Fruit fly (Drosophila melanogaster) whole organism, embryonic: ENCODE measurements around the gene CG34126.
A peak's percentile ranks its signal among the peaks of the same experiment; 100 is the strongest.

ENCODE experiments used
- Adf1 ChIP-seq: fragments of 200-800 bp; sonication (Bioruptor generic); IDR thresholded peaks from 2 replicates; pipeline ENCODE4 v1.3.6; 2022; ENCODE audit warnings: missing biosample characterization, missing genetic modification characterization
- BEAF-32 ChIP-seq: fragments of 200-800 bp; sonication (Bioruptor generic); optimal IDR thresholded peaks from 3 replicates; lab custom pipeline; 2017; ENCODE audit warnings: missing biosample characterization, missing genetic modification characterization, mild to moderate bottlenecking, moderate library complexity, missing genetic modification reagents
- CG11504 ChIP-seq: fragments of 200-800 bp; sonication (Bioruptor generic); optimal IDR thresholded peaks from 3 replicates; lab custom pipeline; 2019; ENCODE audit warnings: missing biosample characterization, mild to moderate bottlenecking, missing genetic modification characterization, moderate library complexity
- CG13287 ChIP-seq: fragments of 200-800 bp; sonication (Bioruptor generic); IDR thresholded peaks from 2 replicates; pipeline ENCODE4 v1.3.6; 2022; ENCODE audit warnings: missing biosample characterization, missing genetic modification characterization; ENCODE audit not compliant: partially characterized antibody
- CG15479 ChIP-seq: fragments of 200-800 bp; sonication (Bioruptor generic); optimal IDR thresholded peaks from 3 replicates; lab custom pipeline; 2019; ENCODE audit warnings: missing biosample characterization, mild to moderate bottlenecking, missing genetic modification characterization, moderate library complexity
- CG17359 ChIP-seq: fragments of 200-800 bp; sonication (Bioruptor generic); optimal IDR thresholded peaks from 3 replicates; lab custom pipeline; 2018; ENCODE audit warnings: missing biosample characterization, mild to moderate bottlenecking, missing genetic modification characterization, moderate library complexity
- CG17385 ChIP-seq: fragments of 200-800 bp; sonication (Bioruptor generic); optimal IDR thresholded peaks from 3 replicates; lab custom pipeline; 2018; ENCODE audit warnings: missing biosample characterization, mild to moderate bottlenecking, missing genetic modification characterization
- CG2199 ChIP-seq: fragments of 200-800 bp; sonication (Bioruptor generic); IDR thresholded peaks from 3 replicates; pipeline ENCODE4 v1.3.6; 2022; ENCODE audit warnings: missing biosample characterization, missing genetic modification characterization
- CG34422 ChIP-seq: fragments of 200-800 bp; sonication (Bioruptor generic); IDR thresholded peaks from 3 replicates; pipeline ENCODE4 v1.3.6; 2022; ENCODE audit warnings: missing biosample characterization, missing genetic modification characterization
- CG4360 ChIP-seq: fragments of 200-800 bp; sonication (Bioruptor generic); IDR thresholded peaks from 2 replicates; pipeline ENCODE4 v1.3.6; 2022; ENCODE audit warnings: missing biosample characterization, missing genetic modification characterization
- CG4617 ChIP-seq: fragments of 200-800 bp; sonication (Bioruptor generic); optimal IDR thresholded peaks from 3 replicates; lab custom pipeline; 2016; ENCODE audit warnings: missing biosample characterization, missing genetic modification characterization, borderline replicate concordance
- CG6272 ChIP-seq: fragments of 200-800 bp; sonication (Bioruptor generic); IDR thresholded peaks from 2 replicates; pipeline ENCODE4 v1.3.6; 2022; ENCODE audit warnings: missing biosample characterization, missing genetic modification characterization
- CG8388 ChIP-seq: fragments of 200-800 bp; sonication (Bioruptor generic); optimal IDR thresholded peaks from 2 replicates; lab custom pipeline; 2019; ENCODE audit warnings: missing biosample characterization, mild to moderate bottlenecking, missing genetic modification characterization, moderate library complexity
- CG8924 ChIP-seq: fragments of 200-800 bp; optimal IDR thresholded peaks from 3 replicates; lab custom pipeline; 2019; ENCODE audit warnings: missing biosample characterization, mild to moderate bottlenecking, missing genetic modification characterization, moderate library complexity
- CG9797 ChIP-seq: fragments of 200-800 bp; sonication (Bioruptor generic); optimal IDR thresholded peaks from 3 replicates; lab custom pipeline; 2018; ENCODE audit warnings: missing biosample characterization, mild to moderate bottlenecking, missing genetic modification characterization
- Dp ChIP-seq: fragments of 200-800 bp; sonication (Bioruptor generic); optimal IDR thresholded peaks from 2 replicates; lab custom pipeline; 2018; ENCODE audit warnings: missing biosample characterization, mild to moderate bottlenecking, missing genetic modification characterization, moderate library complexity
- Eip74EF ChIP-seq, 2 experiments: fragments of 200-800 bp in 1 of 2; fragments of >200 bp in 1 of 2; sonication (Bioruptor generic) in 1 of 2; optimal IDR thresholded peaks; 2 replicates each; lab custom pipeline; 2017 to 2019; ENCODE audit warnings: missing biosample characterization in 2 of 2, missing genetic modification characterization in 2 of 2, mild to moderate bottlenecking in 1 of 2, moderate library complexity in 1 of 2
- HLH4C ChIP-seq: fragments of 200-800 bp; sonication (Bioruptor generic); IDR thresholded peaks from 3 replicates; pipeline ENCODE4 v1.3.6; 2022; ENCODE audit warnings: missing biosample characterization, missing genetic modification characterization; ENCODE audit not compliant: partially characterized antibody
- HmgZ ChIP-seq: fragments of 200-800 bp; sonication (Bioruptor generic); optimal IDR thresholded peaks from 2 replicates; lab custom pipeline; 2018; ENCODE audit warnings: missing biosample characterization, mild to moderate bottlenecking, missing genetic modification characterization
- MBD-R2 ChIP-seq: fragments of 200-800 bp; sonication (Bioruptor generic); IDR thresholded peaks from 2 replicates; pipeline ENCODE4 v1.3.6; 2022; ENCODE audit warnings: missing biosample characterization, missing genetic modification characterization
- MESR4 ChIP-seq: fragments of 200-800 bp; sonication (Bioruptor generic); optimal IDR thresholded peaks from 2 replicates; lab custom pipeline; 2018; ENCODE audit warnings: missing biosample characterization, mild to moderate bottlenecking, missing genetic modification characterization, moderate library complexity
- Max ChIP-seq: fragments of 200-800 bp; sonication (Bioruptor generic); optimal IDR thresholded peaks from 2 replicates; lab custom pipeline; 2016; ENCODE audit warnings: missing biosample characterization, mild to moderate bottlenecking, missing genetic modification characterization
- Med ChIP-seq: fragments of 200-800 bp; sonication (Bioruptor generic); peaks from one replicate; lab custom pipeline; 2016; ENCODE audit warnings: missing biosample characterization, missing genetic modification characterization, mild to moderate bottlenecking, inconsistent platforms, moderate library complexity
- Mrtf ChIP-seq: fragments of 200-800 bp; sonication (Bioruptor generic); IDR thresholded peaks from 3 replicates; pipeline ENCODE4 v1.3.6; 2022; ENCODE audit warnings: missing biosample characterization, missing genetic modification characterization
- Myb ChIP-seq: fragments of 200-800 bp; sonication (Bioruptor generic); optimal IDR thresholded peaks from 2 replicates; lab custom pipeline; 2016; ENCODE audit warnings: missing biosample characterization, missing genetic modification characterization
- YL-1 ChIP-seq: fragments of 200-800 bp; sonication (Bioruptor generic); optimal IDR thresholded peaks from 3 replicates; lab custom pipeline; 2017; ENCODE audit warnings: missing biosample characterization, mild to moderate bottlenecking, missing genetic modification characterization
- abd-A ChIP-seq: fragments of 200-800 bp; sonication (Bioruptor generic); optimal IDR thresholded peaks from 3 replicates; lab custom pipeline; 2019; ENCODE audit warnings: missing biosample characterization, mild to moderate bottlenecking, missing genetic modification characterization, moderate library complexity
- ase ChIP-seq: fragments of 200-800 bp; sonication (Bioruptor generic); IDR thresholded peaks from 3 replicates; pipeline ENCODE4 v1.3.6; 2022; ENCODE audit warnings: missing biosample characterization, missing genetic modification characterization
- bigmax ChIP-seq: fragments of 200-800 bp; sonication (Bioruptor generic); optimal IDR thresholded peaks from 2 replicates; lab custom pipeline; 2018; ENCODE audit warnings: missing biosample characterization, mild to moderate bottlenecking, missing genetic modification characterization
- br ChIP-seq: fragments of >200 bp; optimal IDR thresholded peaks from 2 replicates; lab custom pipeline; 2017
- dm ChIP-seq: fragments of 200-800 bp; sonication (Bioruptor generic); optimal IDR thresholded peaks from 3 replicates; lab custom pipeline; 2016; ENCODE audit warnings: missing biosample characterization, missing genetic modification characterization
- emc ChIP-seq: fragments of 200-800 bp; sonication (Bioruptor generic); optimal IDR thresholded peaks from 2 replicates; lab custom pipeline; 2016; ENCODE audit warnings: missing biosample characterization, missing genetic modification characterization
- gcm2 ChIP-seq: fragments of 200-800 bp; sonication (Bioruptor generic); optimal IDR thresholded peaks from 2 replicates; lab custom pipeline; 2016; ENCODE audit warnings: missing biosample characterization, missing genetic modification characterization
- gfzf ChIP-seq: fragments of 200-800 bp; sonication (Bioruptor generic); optimal IDR thresholded peaks from 2 replicates; lab custom pipeline; 2016; ENCODE audit warnings: missing biosample characterization, mild to moderate bottlenecking, missing genetic modification characterization, moderate library complexity
- knrl ChIP-seq: fragments of 200-800 bp; sonication (Bioruptor generic); IDR thresholded peaks from 3 replicates; pipeline ENCODE4 v1.3.6; 2022; ENCODE audit warnings: missing biosample characterization, missing genetic modification characterization; ENCODE audit not compliant: partially characterized antibody
- phol ChIP-seq: fragments of 200-800 bp; sonication (Bioruptor generic); optimal IDR thresholded peaks from 3 replicates; lab custom pipeline; 2018; ENCODE audit warnings: missing biosample characterization, mild to moderate bottlenecking, missing genetic modification characterization, moderate library complexity
- pzg ChIP-seq: fragments of 200-800 bp; sonication (Bioruptor generic); optimal IDR thresholded peaks from 3 replicates; lab custom pipeline; 2018; ENCODE audit warnings: missing biosample characterization, mild to moderate bottlenecking, missing genetic modification characterization, moderate library complexity
- shn ChIP-seq: fragments of 200-800 bp; sonication (Bioruptor generic); optimal IDR thresholded peaks from 3 replicates; lab custom pipeline; 2016; ENCODE audit warnings: missing biosample characterization, missing genetic modification characterization
- slou ChIP-seq: fragments of 200-800 bp; sonication (Bioruptor generic); optimal IDR thresholded peaks from 3 replicates; lab custom pipeline; 2016; ENCODE audit warnings: missing biosample characterization, missing genetic modification characterization
- stc ChIP-seq: fragments of 200-800 bp; sonication (Bioruptor generic); IDR thresholded peaks from 2 replicates; pipeline ENCODE4 v1.3.6; 2022; ENCODE audit warnings: missing biosample characterization, missing genetic modification characterization
- stwl ChIP-seq: fragments of 200-800 bp; sonication (Bioruptor generic); optimal IDR thresholded peaks from 3 replicates; lab custom pipeline; 2018; ENCODE audit warnings: missing biosample characterization, mild to moderate bottlenecking, missing genetic modification characterization, moderate library complexity
- tin ChIP-seq: fragments of 200-800 bp; sonication (Bioruptor generic); optimal IDR thresholded peaks from 3 replicates; lab custom pipeline; 2016; ENCODE audit warnings: missing biosample characterization, missing genetic modification characterization
- trem ChIP-seq: fragments of 200-800 bp; optimal IDR thresholded peaks from 3 replicates; lab custom pipeline; 2019; ENCODE audit warnings: missing biosample characterization, mild to moderate bottlenecking, missing genetic modification characterization, moderate library complexity
- vnd ChIP-seq: fragments of 200-800 bp; sonication (Bioruptor generic); IDR thresholded peaks from 3 replicates; pipeline ENCODE4 v1.3.6; 2022; ENCODE audit warnings: missing biosample characterization, missing genetic modification characterization; ENCODE audit not compliant: partially characterized antibody
- z ChIP-seq: fragments of 200-800 bp; sonication (Bioruptor generic); IDR thresholded peaks from 3 replicates; pipeline ENCODE4 v1.3.6; 2022; ENCODE audit warnings: missing biosample characterization, missing genetic modification characterization
- zfh2 ChIP-seq: fragments of 200-800 bp; sonication (Bioruptor generic); optimal IDR thresholded peaks from 2 replicates; lab custom pipeline; 2016; ENCODE audit warnings: missing biosample characterization, missing genetic modification characterization

Gene CG34126

DNA sequence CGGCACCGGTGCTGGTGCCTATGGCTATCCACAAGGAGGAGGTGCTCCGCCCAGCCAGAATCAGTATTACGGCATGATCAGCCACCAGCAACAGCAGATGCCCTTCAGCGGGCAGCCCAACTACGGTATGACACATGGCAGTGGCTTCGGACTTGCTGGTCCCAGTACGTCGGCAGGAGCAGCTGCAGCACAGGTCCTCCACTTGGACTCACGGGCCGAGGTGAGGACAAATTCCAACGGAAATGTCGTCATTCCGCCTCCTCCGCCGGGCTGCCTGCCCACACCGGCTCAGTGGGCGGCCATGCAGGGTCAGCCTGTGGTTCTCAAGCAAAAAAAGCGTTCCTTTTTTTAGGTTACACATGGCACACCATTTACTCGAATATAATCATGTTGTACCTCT, 15.5 kb upstream of the CG34126 start:
- TF ChIP-seq zfh2 (GFP tag; lab: Kevin White, UChicago) (no peak), Med (GFP tag; lab: Kevin White, UChicago) (peak; percentile 68), abd-A (no peak), z (0 out of 3 replicates have a peak, but pooled peaks have one; percentile 57)

DNA sequence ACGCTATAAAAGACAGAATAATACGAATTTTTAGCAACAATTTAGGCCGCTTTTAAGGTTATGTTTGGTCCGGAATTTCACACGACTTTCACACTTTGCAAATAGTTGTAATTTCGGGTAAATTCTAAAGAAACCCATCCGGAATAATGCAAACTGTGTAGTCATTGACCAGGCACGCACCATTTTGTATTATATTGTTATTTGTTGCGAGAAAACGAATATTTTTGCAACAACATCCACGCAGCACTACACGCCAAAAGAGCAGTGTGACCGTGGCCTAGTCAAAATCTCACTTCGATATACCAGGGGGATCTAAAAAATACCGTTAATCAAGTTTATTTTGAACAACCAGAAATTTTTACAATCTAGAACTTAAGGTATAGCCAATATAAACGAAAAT, 13.9 kb upstream of the CG34126 start, which contains the start of gene eIF3i:
Gene eIF3i (minus strand): TSS at position 265 of the 400 bp plus-strand sequence.
- no peak for TF ChIP-seq shn (GFP tag; lab: Kevin White, UChicago)
- TF ChIP-seq CG4617 (GFP tag; lab: Kevin White, UChicago) = peak; percentile 54
- TF ChIP-seq BEAF-32 (GFP tag; lab: Kevin White, UChicago) = peak; percentile 17
- TF ChIP-seq YL-1 (GFP tag; lab: Kevin White, UChicago) = peak; percentile 51
- no peak for TF ChIP-seq vnd (GFP tag; lab: Robert Waterston, UW)
- TF ChIP-seq CG17359 = no peak
- peak; percentile 55 for TF ChIP-seq pzg (GFP tag; lab: Kevin White, UChicago)
- TF ChIP-seq CG15479 (GFP tag; lab: Kevin White, UChicago) = peak; percentile 28
- TF ChIP-seq CG9797 (GFP tag; lab: Kevin White, UChicago) = peak; percentile 64
- TF ChIP-seq Mrtf (GFP tag; lab: Robert Waterston, UW) = no peak
- TF ChIP-seq CG4360 (GFP tag; lab: Robert Waterston, UW) = 0 out of 2 replicates have a peak, but pooled peaks have one; percentile 33
- peak; percentile 11 for TF ChIP-seq stwl (tag; lab: Kevin White, UChicago)
- TF ChIP-seq bigmax (GFP tag; lab: Kevin White, UChicago) = peak; percentile 97
- peak; percentile 20; the same call in 1 of the 2 replicates for TF ChIP-seq CG13287 (GFP tag; lab: Robert Waterston, UW)
- no peak for TF ChIP-seq Adf1 (GFP tag; lab: Robert Waterston, UW)
- TF ChIP-seq gcm2 (GFP tag; lab: Kevin White, UChicago) = no peak
- TF ChIP-seq CG34422 (GFP tag; lab: Robert Waterston, UW) = peak; percentile 49; the same call in 1 of the 3 replicates
- peak; percentile 18 for TF ChIP-seq Dp
- TF ChIP-seq phol (tag; lab: Kevin White, UChicago) = peak; percentile 1
- peak; percentile 66 for TF ChIP-seq MESR4 (GFP tag; lab: Kevin White, UChicago)
- peak; percentile 13 for TF ChIP-seq Myb
- TF ChIP-seq dm (GFP tag; lab: Kevin White, UChicago) = peak; percentile 61
- TF ChIP-seq HmgZ (tag; lab: Kevin White, UChicago) = peak; percentile 38
- TF ChIP-seq MBD-R2 = peak; percentile 42; the same call in 1 of the 2 replicates
- peak; percentile 77 for TF ChIP-seq gfzf
- TF ChIP-seq CG8924 (tag; lab: Kevin White, UChicago) = peak; percentile 6
- TF ChIP-seq Med (GFP tag; lab: Kevin White, UChicago) = peak; percentile 65
- no peak for TF ChIP-seq Eip74EF (GFP tag; optimal IDR thresholded peaks at IDR 0.05; lab: Kevin White, UChicago)
- no peak for TF ChIP-seq ase
- no peak for TF ChIP-seq stc (GFP tag; lab: Robert Waterston, UW)
- TF ChIP-seq, all 482 proteins: peak for 21

DNA sequence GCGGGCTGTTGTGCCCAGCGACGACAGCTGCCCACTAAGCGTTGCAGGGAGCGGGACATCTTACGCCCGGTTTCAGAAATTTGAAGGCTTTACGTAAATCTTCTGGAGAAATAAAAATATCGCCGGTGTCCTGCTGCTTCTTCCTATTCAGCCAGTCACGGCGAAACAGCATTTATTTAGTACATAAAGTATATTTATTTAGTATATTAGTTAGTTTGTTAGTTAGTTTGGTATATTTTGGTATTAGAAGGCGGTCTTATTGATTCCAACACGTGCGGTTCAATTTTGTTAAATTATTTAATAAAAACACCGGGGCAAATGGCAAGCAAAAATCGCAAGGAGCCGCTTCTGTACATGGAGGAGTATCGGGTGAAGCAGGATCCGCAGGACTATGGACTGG, 12.6 kb upstream of the CG34126 start, which contains the start of the genes Scox and Polr1C:
Gene Scox (minus strand): TSS at position 169 of the 400 bp plus-strand sequence.
Gene Polr1C (plus strand): TSS at position 238 of the 400 bp plus-strand sequence.
- no peak for TF ChIP-seq slou (GFP tag; lab: Kevin White, UChicago)
- no peak for TF ChIP-seq CG6272 (GFP tag; lab: Robert Waterston, UW)
- TF ChIP-seq trem (tag; lab: Kevin White, UChicago) = peak; percentile 7
- no peak for TF ChIP-seq br
- peak; percentile 18; the same call in 1 of the 3 replicates for TF ChIP-seq CG34422 (GFP tag; lab: Robert Waterston, UW)
- TF ChIP-seq tin = no peak
- peak; percentile 31 for TF ChIP-seq BEAF-32 (GFP tag; lab: Kevin White, UChicago)
- peak; percentile 89 for TF ChIP-seq CG17385 (GFP tag; lab: Kevin White, UChicago)
- TF ChIP-seq pzg (GFP tag; lab: Kevin White, UChicago) = peak; percentile 46
- no peak for TF ChIP-seq CG8388 (GFP tag; lab: Kevin White, UChicago)
- no peak for TF ChIP-seq knrl (GFP tag; lab: Robert Waterston, UW)
- no peak for TF ChIP-seq HLH4C (GFP tag; lab: Robert Waterston, UW)
- peak; percentile 36 for TF ChIP-seq dm (GFP tag; lab: Kevin White, UChicago)
- TF ChIP-seq bigmax (GFP tag; lab: Kevin White, UChicago) = peak; percentile 68
- TF ChIP-seq CG9797 (GFP tag; lab: Kevin White, UChicago) = peak; percentile 55
- no peak for TF ChIP-seq emc (GFP tag; lab: Kevin White, UChicago)
- peak; percentile 44 for TF ChIP-seq MESR4 (GFP tag; lab: Kevin White, UChicago)
- TF ChIP-seq stwl (tag; lab: Kevin White, UChicago) = peak; percentile 19
- peak; percentile 19 for TF ChIP-seq Dp
- TF ChIP-seq CG2199 (GFP tag; lab: Robert Waterston, UW) = no peak
- TF ChIP-seq Max (GFP tag; lab: Kevin White, UChicago) = peak; percentile 33
- no peak for TF ChIP-seq CG11504
- TF ChIP-seq gfzf = peak; percentile 49
